Fruit fly (Drosophila melanogaster) whole organism, embryonic: ENCODE measurements around the gene enc.

Source experiments
- Adf1 ChIP-seq: fragments of 200-800 bp; sonication (Bioruptor generic); IDR thresholded peaks from 2 replicates; pipeline ENCODE4 v1.3.6; 2022; ENCODE audit warnings: missing biosample characterization, missing genetic modification characterization
- Aef1 ChIP-seq: fragments of 200-800 bp; sonication (Bioruptor generic); IDR thresholded peaks from 3 replicates; pipeline ENCODE4 v1.3.6; 2022; ENCODE audit warnings: missing biosample characterization, missing genetic modification characterization
- Atf-2 ChIP-seq: fragments of 200-800 bp; sonication (Bioruptor generic); optimal IDR thresholded peaks from 2 replicates; lab custom pipeline; 2016; ENCODE audit warnings: missing biosample characterization, missing genetic modification characterization
- CG10366 ChIP-seq: fragments of 200-800 bp; sonication (Bioruptor generic); IDR thresholded peaks from 2 replicates; pipeline ENCODE4 v1.3.6; 2022; ENCODE audit warnings: missing biosample characterization, missing genetic modification characterization
- CG10979 ChIP-seq: fragments of 200-800 bp; sonication (Bioruptor generic); optimal IDR thresholded peaks from 2 replicates; lab custom pipeline; 2018; ENCODE audit warnings: missing biosample characterization, mild to moderate bottlenecking, missing genetic modification characterization, moderate library complexity
- CG12299 ChIP-seq: fragments of 200-800 bp; sonication (Bioruptor generic); optimal IDR thresholded peaks from 2 replicates; lab custom pipeline; 2018; ENCODE audit warnings: missing biosample characterization, mild to moderate bottlenecking, missing genetic modification characterization
- CG14667 ChIP-seq: fragments of 200-800 bp; sonication (Bioruptor generic); IDR thresholded peaks from 2 replicates; pipeline ENCODE4 v1.3.6; 2022; ENCODE audit warnings: missing biosample characterization, missing genetic modification characterization
- CG1529 ChIP-seq: fragments of 200-800 bp; sonication (Bioruptor generic); optimal IDR thresholded peaks from 3 replicates; lab custom pipeline; 2018; ENCODE audit warnings: missing biosample characterization, missing genetic modification characterization
- CG16815 ChIP-seq: fragments of 200-800 bp; sonication (Bioruptor generic); optimal IDR thresholded peaks from 3 replicates; lab custom pipeline; 2017; ENCODE audit warnings: missing biosample characterization, mild to moderate bottlenecking, missing genetic modification characterization
- CG17385 ChIP-seq: fragments of 200-800 bp; sonication (Bioruptor generic); optimal IDR thresholded peaks from 3 replicates; lab custom pipeline; 2018; ENCODE audit warnings: missing biosample characterization, mild to moderate bottlenecking, missing genetic modification characterization
- CG18476 ChIP-seq: fragments of 200-800 bp; sonication (Bioruptor generic); optimal IDR thresholded peaks from 2 replicates; lab custom pipeline; 2016; ENCODE audit warnings: missing biosample characterization, mild to moderate bottlenecking, missing genetic modification characterization
- CG4282 ChIP-seq: fragments of 200-800 bp; sonication (Bioruptor generic); optimal IDR thresholded peaks from 2 replicates; lab custom pipeline; 2016; ENCODE audit warnings: missing biosample characterization, missing genetic modification characterization
- CG4854 ChIP-seq: fragments of 200-800 bp; sonication (Bioruptor generic); optimal IDR thresholded peaks from 2 replicates; lab custom pipeline; 2016; ENCODE audit warnings: missing biosample characterization, missing genetic modification characterization, inconsistent platforms
- CG5180 ChIP-seq: fragments of 200-800 bp; sonication (Bioruptor generic); optimal IDR thresholded peaks from 3 replicates; lab custom pipeline; 2017; ENCODE audit warnings: missing biosample characterization, missing genetic modification characterization, mild to moderate bottlenecking, moderate library complexity, missing genetic modification reagents
- CG7556 ChIP-seq: fragments of 200-800 bp; sonication (Bioruptor generic); optimal IDR thresholded peaks from 2 replicates; lab custom pipeline; 2017; ENCODE audit warnings: missing biosample characterization, mild to moderate bottlenecking, missing genetic modification characterization
- CG7839 ChIP-seq: fragments of 200-800 bp; sonication (Bioruptor generic); optimal IDR thresholded peaks from 3 replicates; lab custom pipeline; 2018; ENCODE audit warnings: missing biosample characterization, mild to moderate bottlenecking, missing genetic modification characterization, moderate library complexity
- CG7928 ChIP-seq: fragments of 200-800 bp; sonication (Bioruptor generic); optimal IDR thresholded peaks from 2 replicates; lab custom pipeline; 2017; ENCODE audit warnings: missing biosample characterization, mild to moderate bottlenecking, missing genetic modification characterization
- CG8089 ChIP-seq: fragments of 200-800 bp; sonication (Bioruptor generic); optimal IDR thresholded peaks from 3 replicates; lab custom pipeline; 2016; ENCODE audit warnings: missing biosample characterization, missing genetic modification characterization
- CG9797 ChIP-seq: fragments of 200-800 bp; sonication (Bioruptor generic); optimal IDR thresholded peaks from 3 replicates; lab custom pipeline; 2018; ENCODE audit warnings: missing biosample characterization, mild to moderate bottlenecking, missing genetic modification characterization
- Chrac-16 ChIP-seq: fragments of 200-800 bp; sonication (Bioruptor generic); optimal IDR thresholded peaks from 3 replicates; lab custom pipeline; 2016; ENCODE audit warnings: missing biosample characterization, missing genetic modification characterization
- Dip2 ChIP-seq: fragments of 200-800 bp; sonication (Bioruptor generic); IDR thresholded peaks from 2 replicates; pipeline ENCODE4 v1.3.6; 2022; ENCODE audit warnings: missing biosample characterization, missing genetic modification characterization
- Elba2 ChIP-seq: fragments of 200-800 bp; sonication (Bioruptor generic); optimal IDR thresholded peaks from 3 replicates; lab custom pipeline; 2016; ENCODE audit warnings: missing biosample characterization, missing genetic modification characterization
- Hand ChIP-seq: fragments of 200-800 bp; sonication (Bioruptor generic); optimal IDR thresholded peaks from 2 replicates; lab custom pipeline; 2017; ENCODE audit warnings: mild to moderate bottlenecking, missing biosample characterization, missing genetic modification reagents, missing genetic modification characterization
- Hmx ChIP-seq: fragments of 200-800 bp; sonication (Bioruptor generic); optimal IDR thresholded peaks from 2 replicates; lab custom pipeline; 2016; ENCODE audit warnings: missing biosample characterization, missing genetic modification characterization
- Rfx ChIP-seq: fragments of 200-800 bp; sonication (Bioruptor generic); IDR thresholded peaks from 2 replicates; pipeline ENCODE4 v1.3.6; 2022; ENCODE audit warnings: missing biosample characterization, missing genetic modification characterization
- Sox102F ChIP-seq: fragments of 200-800 bp; sonication (Bioruptor generic); optimal IDR thresholded peaks from 2 replicates; lab custom pipeline; 2018; ENCODE audit warnings: missing biosample characterization, mild to moderate bottlenecking, missing genetic modification characterization, moderate library complexity
- Sry-β ChIP-seq: fragments of 200-800 bp; sonication (Bioruptor generic); optimal IDR thresholded peaks from 2 replicates; lab custom pipeline; 2018; ENCODE audit warnings: missing biosample characterization, mild to moderate bottlenecking, missing genetic modification characterization, moderate library complexity
- TFAM ChIP-seq: fragments of 200-800 bp; sonication (Bioruptor generic); optimal IDR thresholded peaks from 2 replicates; lab custom pipeline; 2017; ENCODE audit warnings: missing biosample characterization, missing genetic modification characterization, inconsistent platforms
- Vsx1 ChIP-seq: fragments of 200-800 bp; sonication (Bioruptor generic); optimal IDR thresholded peaks from 2 replicates; lab custom pipeline; 2017; ENCODE audit warnings: missing biosample characterization, mild to moderate bottlenecking, missing genetic modification characterization, missing genetic modification reagents
- Xbp1 ChIP-seq: fragments of 200-800 bp; sonication (Bioruptor generic); optimal IDR thresholded peaks from 3 replicates; lab custom pipeline; 2016; ENCODE audit warnings: missing biosample characterization, mild to moderate bottlenecking, missing genetic modification characterization
- ap ChIP-seq: fragments of 200-800 bp; sonication (Bioruptor generic); IDR thresholded peaks from 2 replicates; pipeline ENCODE4 v1.3.6; 2022; ENCODE audit warnings: missing biosample characterization, missing genetic modification characterization
- ci ChIP-seq: fragments of 200-800 bp; sonication (Bioruptor generic); IDR thresholded peaks from 3 replicates; pipeline ENCODE4 v1.3.6; 2022; ENCODE audit warnings: missing biosample characterization, missing genetic modification characterization
- da ChIP-seq: fragments of 200-800 bp; sonication (Bioruptor generic); optimal IDR thresholded peaks from 2 replicates; lab custom pipeline; 2016; ENCODE audit warnings: missing biosample characterization, missing genetic modification characterization
- fd96Cb ChIP-seq: fragments of 200-800 bp; sonication (Bioruptor generic); optimal IDR thresholded peaks from 2 replicates; lab custom pipeline; 2018; ENCODE audit warnings: missing biosample characterization, mild to moderate bottlenecking, missing genetic modification characterization, moderate library complexity
- gsb ChIP-seq: fragments of 200-800 bp; sonication (Bioruptor generic); IDR thresholded peaks from 2 replicates; pipeline ENCODE4 v1.3.6; 2022; ENCODE audit warnings: missing biosample characterization, missing genetic modification characterization
- hkb ChIP-seq, 2 experiments: fragments of 200-800 bp in 1 of 2; fragments of >200 bp in 1 of 2; sonication (Bioruptor generic) in 1 of 2; IDR thresholded peaks in 1 of 2; optimal IDR thresholded peaks in 1 of 2; 2 replicates each; pipeline versions ENCODE4 v1.3.6 to Lab custom; 2017 to 2022; ENCODE audit warnings: missing biosample characterization in 1 of 2, missing genetic modification characterization in 1 of 2
- ken ChIP-seq: fragments of 200-800 bp; sonication (Bioruptor generic); IDR thresholded peaks from 3 replicates; pipeline ENCODE4 v1.3.6; 2022; ENCODE audit warnings: missing biosample characterization, missing genetic modification characterization
- lbe ChIP-seq: fragments of 200-800 bp; sonication (Bioruptor generic); optimal IDR thresholded peaks from 2 replicates; lab custom pipeline; 2016; ENCODE audit warnings: missing biosample characterization, mild to moderate bottlenecking, missing genetic modification characterization
- mam ChIP-seq: fragments of 200-800 bp; sonication (Bioruptor generic); optimal IDR thresholded peaks from 3 replicates; lab custom pipeline; 2016; ENCODE audit warnings: missing biosample characterization, missing genetic modification characterization
- pum ChIP-seq: fragments of 200-800 bp; sonication (Bioruptor generic); optimal IDR thresholded peaks from 2 replicates; lab custom pipeline; 2016; ENCODE audit warnings: missing biosample characterization, missing genetic modification characterization
- sc ChIP-seq, 3 experiments: fragments of >200 bp in 2 of 3; fragments of 200-800 bp in 1 of 3; sonication (Bioruptor generic) in 1 of 3; optimal IDR thresholded peaks; 2 replicates in 2 of 3; 3 replicates in 1 of 3; lab custom pipeline; 2017; ENCODE audit warnings: mild to moderate bottlenecking in 1 of 3, missing biosample characterization in 1 of 3, missing genetic modification characterization in 1 of 3, missing genetic modification reagents in 1 of 3
- sob ChIP-seq: fragments of 200-800 bp; sonication (Bioruptor generic); IDR thresholded peaks from 2 replicates; pipeline ENCODE4 v1.3.6; 2022; ENCODE audit warnings: missing biosample characterization, missing genetic modification characterization
- sr ChIP-seq: fragments of 200-800 bp; sonication (Bioruptor generic); IDR thresholded peaks from 3 replicates; pipeline ENCODE4 v1.3.6; 2022; ENCODE audit warnings: missing biosample characterization, missing genetic modification characterization
- stwl ChIP-seq: fragments of 200-800 bp; sonication (Bioruptor generic); optimal IDR thresholded peaks from 3 replicates; lab custom pipeline; 2018; ENCODE audit warnings: missing biosample characterization, mild to moderate bottlenecking, missing genetic modification characterization, moderate library complexity
- tgo ChIP-seq: fragments of 200-800 bp; sonication (Bioruptor generic); IDR thresholded peaks from 3 replicates; pipeline ENCODE4 v1.3.6; 2022; ENCODE audit warnings: missing biosample characterization, missing genetic modification characterization
- trem ChIP-seq: fragments of 200-800 bp; optimal IDR thresholded peaks from 3 replicates; lab custom pipeline; 2019; ENCODE audit warnings: missing biosample characterization, mild to moderate bottlenecking, missing genetic modification characterization, moderate library complexity
- tup ChIP-seq: fragments of 200-800 bp; sonication (Bioruptor generic); optimal IDR thresholded peaks from 2 replicates; lab custom pipeline; 2016; ENCODE audit warnings: missing biosample characterization, mild to moderate bottlenecking, missing genetic modification characterization, moderate library complexity
- twi ChIP-seq: fragments of 200-800 bp; optimal IDR thresholded peaks from 2 replicates; lab custom pipeline; 2019; ENCODE audit warnings: missing biosample characterization, mild to moderate bottlenecking, missing genetic modification characterization, moderate library complexity
- vvl ChIP-seq: fragments of 200-800 bp; sonication (Bioruptor generic); IDR thresholded peaks from 2 replicates; pipeline ENCODE4 v1.3.6; 2022; ENCODE audit warnings: missing biosample characterization, missing genetic modification characterization
- zen2 ChIP-seq: fragments of 200-800 bp; sonication (Bioruptor generic); IDR thresholded peaks from 3 replicates; pipeline ENCODE4 v1.3.6; 2022; ENCODE audit warnings: missing biosample characterization, missing genetic modification characterization; ENCODE audit not compliant: partially characterized antibody
- zfh2 ChIP-seq: fragments of 200-800 bp; sonication (Bioruptor generic); optimal IDR thresholded peaks from 2 replicates; lab custom pipeline; 2016; ENCODE audit warnings: missing biosample characterization, missing genetic modification characterization

enc gene

DNA sequence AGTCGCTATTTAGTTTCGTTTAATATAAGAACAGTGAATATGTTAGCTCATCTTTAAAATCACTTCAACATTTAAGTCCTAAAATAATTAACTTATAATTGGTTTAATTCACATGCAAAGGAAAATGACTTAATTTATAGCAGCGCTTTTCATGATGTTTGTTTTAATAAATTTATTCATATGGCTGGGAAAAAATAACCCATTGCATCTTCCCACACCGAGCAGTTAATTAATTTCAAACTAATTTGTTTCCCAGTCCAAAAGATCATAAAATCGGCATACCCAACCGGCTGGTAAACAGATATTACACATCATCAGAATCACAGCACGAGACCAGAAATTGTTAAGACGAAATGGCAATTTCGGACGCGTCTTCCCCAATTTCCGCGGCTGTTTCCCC is 47.7 kb upstream of the enc start (continued):
- TF ChIP-seq CG14667 (GFP tag; lab: Robert Waterston, UW) (no peak), Aef1 (GFP tag; lab: Robert Waterston, UW) (peak; percentile 45; the same call in 2 of the 3 replicates), CG7839 (tag; lab: Kevin White, UChicago) (peak; percentile 61), Vsx1 (no peak), Chrac-16 (no peak), CG17385 (GFP tag; lab: Kevin White, UChicago) (peak; percentile 37), CG1529 (GFP tag; lab: Kevin White, UChicago) (no peak), CG16815 (GFP tag; lab: Kevin White, UChicago) (no peak), Atf-2 (GFP tag; lab: Kevin White, UChicago) (peak; percentile 29), Hmx (no peak), trem (tag; lab: Kevin White, UChicago) (no peak), Adf1 (GFP tag; lab: Robert Waterston, UW) (no peak), ap (no peak), tgo (GFP tag; lab: Robert Waterston, UW) (no peak; the same call in 2 of the 3 replicates), CG4854 (GFP tag; lab: Kevin White, UChicago) (peak; percentile 18), stwl (tag; lab: Kevin White, UChicago) (no peak), Rfx (peak; percentile 71), mam (peak; percentile 27), ci (no peak), zfh2 (peak; percentile 63), TFAM (no peak), CG4282 (no peak), Sry-β (GFP tag; lab: Kevin White, UChicago) (no peak), CG7928 (GFP tag; lab: Kevin White, UChicago) (peak; percentile 1), CG18476 (GFP tag; lab: Kevin White, UChicago) (no peak), fd96Cb (tag; lab: Kevin White, UChicago) (no peak), CG12299 (tag; lab: Kevin White, UChicago) (no peak), zen2 (GFP tag; lab: Robert Waterston, UW) (no peak), Xbp1 (GFP tag; lab: Kevin White, UChicago) (peak; percentile 32), CG10979 (tag; lab: Kevin White, UChicago) (no peak), Elba2 (GFP tag; lab: Kevin White, UChicago) (no peak), lbe (GFP tag; lab: Kevin White, UChicago) (no peak), sob (GFP tag; lab: Robert Waterston, UW) (no peak), tup (no peak), hkb (optimal IDR thresholded peaks at IDR 0.05; lab: Kevin White, UChicago) (no peak), hkb (GFP tag; IDR thresholded peaks at IDR 0.05; lab: Robert Waterston, UW) (peak; percentile 47), Sox102F (peak; percentile 59), da (GFP tag; lab: Kevin White, UChicago) (no peak), CG9797 (GFP tag; lab: Kevin White, UChicago) (no peak), pum (no peak), CG5180 (GFP tag; lab: Kevin White, UChicago) (no peak), gsb (GFP tag; lab: Robert Waterston, UW) (no peak), CG8089 (no peak), CG10366 (GFP tag; lab: Robert Waterston, UW) (peak; percentile 36; the same call in 1 of the 2 replicates), Hand (GFP tag; lab: Kevin White, UChicago) (no peak), sr (no peak), ken (GFP tag; lab: Robert Waterston, UW) (no peak), vvl (GFP tag; lab: Robert Waterston, UW) (peak; percentile 71), sc (optimal IDR thresholded peaks at IDR 0.05; lab: Kevin White, UChicago) (no peak), sc (GFP tag; optimal IDR thresholded peaks at IDR 0.05; lab: Kevin White, UChicago) (no peak), Dip2 (GFP tag; lab: Robert Waterston, UW) (no peak), CG7556 (GFP tag; lab: Kevin White, UChicago) (no peak), twi (tag; lab: Kevin White, UChicago) (no peak)
